Fruit fly (Drosophila melanogaster): ENCODE measurements around the gene Cp15.
A peak's percentile ranks its signal among the peaks of the same experiment; 100 is the strongest.

Gene Cp15

dm6 chr3L:8772998-8773684, 44.9 kb downstream of the Cp15 start (continued):
- TF ChIP-seq sima (GFP tag; optimal IDR thresholded peaks at IDR 0.05) (no peak), CG6854 (GFP tag; optimal IDR thresholded peaks at IDR 0.05) (peak; percentile 19), CG14710 (tag; optimal IDR thresholded peaks at IDR 0.05) (peak; percentile 81), CG4282 (GFP tag; optimal IDR thresholded peaks at IDR 0.05) (no peak), CG12391 (tag; optimal IDR thresholded peaks at IDR 0.05) (peak; percentile 85), crol (GFP tag; IDR thresholded peaks at IDR 0.05) (no peak), kah (GFP tag; optimal IDR thresholded peaks at IDR 0.05) (no peak), gem (tag; optimal IDR thresholded peaks at IDR 0.05) (peak; percentile 86), ato (GFP tag; IDR thresholded peaks at IDR 0.05; ENCODE audit: partially characterized antibody) (no peak), CG2116 (GFP tag; optimal IDR thresholded peaks at IDR 0.05) (peak; percentile 35), CG9609 (GFP tag; optimal IDR thresholded peaks at IDR 0.05) (peak; percentile 22), Max (GFP tag; optimal IDR thresholded peaks at IDR 0.05) (no peak), fd64A (GFP tag; optimal IDR thresholded peaks at IDR 0.05) (no peak), CG10366 (GFP tag; IDR thresholded peaks at IDR 0.05) (peak; percentile 56; the same call in 1 of the 2 replicates), CG34376 (GFP tag; optimal IDR thresholded peaks at IDR 0.05) (no peak), CG32532 (GFP tag; IDR thresholded peaks at IDR 0.05) (0 out of 2 replicates have a peak, but pooled peaks have one; percentile 16), CG11695 (GFP tag; IDR thresholded peaks at IDR 0.05) (peak; percentile 73; the same call in 2 of the 3 replicates), ftz-f1 (GFP tag; optimal IDR thresholded peaks at IDR 0.05) (no peak), CG16779 (GFP tag; IDR thresholded peaks at IDR 0.05) (no peak), YL-1 (GFP tag; optimal IDR thresholded peaks at IDR 0.05) (no peak), seq (GFP tag; IDR thresholded peaks at IDR 0.05) (peak; percentile 76), CG2712 (tag; optimal IDR thresholded peaks at IDR 0.05) (peak; percentile 87), TFAM (GFP tag; optimal IDR thresholded peaks at IDR 0.05) (no peak), az2 (GFP tag; optimal IDR thresholded peaks at IDR 0.05) (peak; percentile 72), kay (GFP tag; optimal IDR thresholded peaks at IDR 0.05) (no peak), CG30431 (GFP tag; optimal IDR thresholded peaks at IDR 0.05) (peak; percentile 31), CG14014 (GFP tag; IDR thresholded peaks at IDR 0.05) (peak; percentile 67; the same call in 1 of the 2 replicates), sr (GFP tag; IDR thresholded peaks at IDR 0.05) (no peak), pnt (GFP tag; optimal IDR thresholded peaks at IDR 0.05) (peak; percentile 23), CG2875 (GFP tag; optimal IDR thresholded peaks at IDR 0.05) (peak; percentile 71), Ptx1 (GFP tag; IDR thresholded peaks at IDR 0.05) (peak; percentile 72), lmd (GFP tag; IDR thresholded peaks at IDR 0.05) (peak; percentile 68), onecut (GFP tag; IDR thresholded peaks at IDR 0.05) (peak; percentile 34; the same call in 1 of the 2 replicates), Myb (GFP tag; optimal IDR thresholded peaks at IDR 0.05) (no peak), Taf1 (GFP tag; IDR thresholded peaks at IDR 0.05) (no peak), Hr3 (GFP tag; optimal IDR thresholded peaks at IDR 0.05) (peak; percentile 40), cad (GFP tag; optimal IDR thresholded peaks at IDR 0.05) (no peak), corto (GFP tag; optimal IDR thresholded peaks at IDR 0.05) (no peak), pum (GFP tag; optimal IDR thresholded peaks at IDR 0.05) (no peak), BtbVII (GFP tag; optimal IDR thresholded peaks at IDR 0.05) (no peak), Awh (GFP tag; IDR thresholded peaks at IDR 0.05) (peak; percentile 71), zf30C (GFP tag; optimal IDR thresholded peaks at IDR 0.05) (no peak), Dref (GFP tag; IDR thresholded peaks at IDR 0.05) (no peak), aop (GFP tag; IDR thresholded peaks at IDR 0.05) (no peak), Abd-B (GFP tag; optimal IDR thresholded peaks at IDR 0.05) (peak; percentile 72), chif (GFP tag; optimal IDR thresholded peaks at IDR 0.05) (peak; percentile 77 to 78), CG14441 (GFP tag; IDR thresholded peaks at IDR 0.05) (peak; percentile 69), Antp (GFP tag; optimal IDR thresholded peaks at IDR 0.05) (no peak), cwo (GFP tag; optimal IDR thresholded peaks at IDR 0.05) (no peak), bsh (GFP tag; optimal IDR thresholded peaks at IDR 0.05) (peak; percentile 27 to 93), lilli (GFP tag; optimal IDR thresholded peaks at IDR 0.05) (peak; percentile 46)

All from whole organism, embryonic.